Worm (Caenorhabditis elegans) whole organism, L4/young adult: ENCODE measurements around the gene K06A4.6.

Experiments
- W03F9.2 ChIP-seq: fragments of 150-350 bp; optimal IDR thresholded peaks from 2 replicates; lab custom pipeline; 2014; ENCODE audit warnings: missing biosample characterization, missing genetic modification characterization
- dao-5 ChIP-seq: sonication (generic microtip); optimal IDR thresholded peaks from 2 replicates; lab custom pipeline; 2016; ENCODE audit warnings: missing genotype, missing genetic modification characterization, moderate library complexity, missing compliant biosample characterization
- him-1 ChIP-seq: sonication (generic microtip); optimal IDR thresholded peaks from 2 replicates; lab custom pipeline; 2016; ENCODE audit warnings: missing genotype, missing genetic modification reagents, missing genetic modification characterization, missing compliant biosample characterization

ce11 chrV:9465529-9465928 lies 14.9 kb downstream of the K06A4.6 start:
- no peak for TF ChIP-seq W03F9.2 (tag; lab: Kevin White, UChicago)
- no peak for TF ChIP-seq him-1 (tag; lab: Kevin White, UChicago)
- TF ChIP-seq dao-5 (tag; lab: Kevin White, UChicago), result no peak
